Worm (Caenorhabditis elegans) whole organism, late embryonic: ENCODE measurements around the gene F42A9.3.

Experiments used
- C38D4.7 ChIP-seq: fragments of 200-800 bp; sonication (Bioruptor generic); optimal IDR thresholded peaks from 2 replicates; lab custom pipeline; 2018; ENCODE audit warnings: mild to moderate bottlenecking, missing genetic modification characterization, moderate library complexity, missing compliant biosample characterization
- F13H6.1 ChIP-seq: sonication (generic microtip); optimal IDR thresholded peaks from 2 replicates; lab custom pipeline; 2016; ENCODE audit warnings: missing genetic modification characterization, missing compliant biosample characterization
- K02D7.2 ChIP-seq: sonication (generic microtip); optimal IDR thresholded peaks from 2 replicates; lab custom pipeline; 2017; ENCODE audit warnings: mild to moderate bottlenecking, missing genetic modification characterization, missing compliant biosample characterization
- Y22D7AL.16 ChIP-seq: sonication (generic microtip); optimal IDR thresholded peaks from 2 replicates; lab custom pipeline; 2016; ENCODE audit warnings: missing genetic modification characterization, missing compliant biosample characterization
- ceh-2 ChIP-seq: sonication (generic microtip); optimal IDR thresholded peaks from 2 replicates; lab custom pipeline; 2016; ENCODE audit warnings: missing genotype, missing genetic modification characterization, missing compliant biosample characterization
- ceh-22 ChIP-seq: sonication (generic microtip); optimal IDR thresholded peaks from 2 replicates; lab custom pipeline; 2017; ENCODE audit warnings: missing biosample characterization, missing genetic modification characterization
- ceh-24 ChIP-seq: sonication (generic microtip); optimal IDR thresholded peaks from 2 replicates; lab custom pipeline; 2016; ENCODE audit warnings: mild to moderate bottlenecking, missing genetic modification characterization, missing compliant biosample characterization
- ceh-30 ChIP-seq: fragments of 150-350 bp; optimal IDR thresholded peaks from 2 replicates; lab custom pipeline; 2014; ENCODE audit warnings: missing biosample characterization, missing genetic modification characterization
- ceh-31 ChIP-seq: sonication (generic microtip); optimal IDR thresholded peaks from 2 replicates; lab custom pipeline; 2016; ENCODE audit warnings: missing genetic modification characterization, missing compliant biosample characterization
- ceh-45 ChIP-seq: fragments of 200-800 bp; sonication (Bioruptor generic); IDR thresholded peaks from 2 replicates; pipeline ENCODE4 v1.3.6; 2022; ENCODE audit warnings: missing genetic modification reagents, missing genetic modification characterization, missing compliant biosample characterization
- dve-1 ChIP-seq: sonication (generic microtip); optimal IDR thresholded peaks from 2 replicates; lab custom pipeline; 2017; ENCODE audit warnings: antibody characterized with exemption, mild to moderate bottlenecking, missing genetic modification characterization, missing compliant biosample characterization
- elt-4 ChIP-seq: sonication (generic microtip); optimal IDR thresholded peaks from 2 replicates; lab custom pipeline; 2016; ENCODE audit warnings: missing genetic modification characterization, missing compliant biosample characterization
- eyg-1 ChIP-seq: sonication (generic microtip); optimal IDR thresholded peaks from 2 replicates; lab custom pipeline; 2016; ENCODE audit warnings: missing genotype, missing genetic modification characterization, missing compliant biosample characterization
- fax-1 ChIP-seq: sonication (generic microtip); optimal IDR thresholded peaks from 2 replicates; lab custom pipeline; 2016; ENCODE audit warnings: missing genotype, missing genetic modification characterization, missing compliant biosample characterization
- fkh-10 ChIP-seq: fragments of 150-350 bp; optimal IDR thresholded peaks from 2 replicates; lab custom pipeline; 2014; ENCODE audit warnings: missing biosample characterization, missing genetic modification reagents, missing genetic modification characterization
- fkh-6 ChIP-seq: sonication (generic microtip); optimal IDR thresholded peaks from 2 replicates; lab custom pipeline; 2016; ENCODE audit warnings: missing genetic modification characterization, missing compliant biosample characterization
- gmeb-2 ChIP-seq: sonication (generic microtip); optimal IDR thresholded peaks from 2 replicates; lab custom pipeline; 2016; ENCODE audit warnings: missing genetic modification characterization, inconsistent platforms, missing compliant biosample characterization
- hlh-13 ChIP-seq: fragments of 200-800 bp; sonication (Bioruptor generic); optimal IDR thresholded peaks from 2 replicates; lab custom pipeline; 2018; ENCODE audit warnings: mild to moderate bottlenecking, missing genetic modification characterization, missing compliant biosample characterization
- hlh-30 ChIP-seq: sonication (generic microtip); optimal IDR thresholded peaks from 2 replicates; lab custom pipeline; 2017; ENCODE audit warnings: antibody characterized with exemption, missing genetic modification characterization, missing compliant biosample characterization; ENCODE audit not compliant: insufficient read depth
- hlh-6 ChIP-seq: sonication (generic microtip); optimal IDR thresholded peaks from 2 replicates; lab custom pipeline; 2016; ENCODE audit warnings: missing genotype, missing genetic modification characterization, missing compliant biosample characterization
- hlh-8 ChIP-seq: sonication (generic microtip); optimal IDR thresholded peaks from 2 replicates; lab custom pipeline; 2016; ENCODE audit warnings: missing genotype, missing genetic modification characterization, missing compliant biosample characterization
- nfya-1 ChIP-seq: sonication (generic microtip); optimal IDR thresholded peaks from 2 replicates; lab custom pipeline; 2017; ENCODE audit warnings: missing genetic modification characterization, mild to moderate bottlenecking, missing compliant biosample characterization, antibody characterized with exemption, moderate library complexity
- nhr-11 ChIP-seq: fragments of 150-350 bp; optimal IDR thresholded peaks from 2 replicates; lab custom pipeline; 2014; ENCODE audit warnings: missing biosample characterization, missing genetic modification characterization
- nhr-232 ChIP-seq: sonication (generic microtip); optimal IDR thresholded peaks from 2 replicates; lab custom pipeline; 2016; ENCODE audit warnings: missing genetic modification characterization, missing compliant biosample characterization
- npax-4 ChIP-seq: sonication (generic microtip); optimal IDR thresholded peaks from 2 replicates; lab custom pipeline; 2016; ENCODE audit warnings: missing genetic modification characterization, missing compliant biosample characterization
- odd-2 ChIP-seq: sonication (generic microtip); optimal IDR thresholded peaks from 2 replicates; lab custom pipeline; 2017; ENCODE audit warnings: antibody characterized with exemption, mild to moderate bottlenecking, missing genetic modification characterization, missing compliant biosample characterization
- pat-9 ChIP-seq: fragments of 200-800 bp; sonication (Bioruptor generic); optimal IDR thresholded peaks from 2 replicates; lab custom pipeline; 2018; ENCODE audit warnings: mild to moderate bottlenecking, missing genetic modification characterization, moderate library complexity, missing compliant biosample characterization
- pax-1 ChIP-seq: fragments of 150-350 bp; optimal IDR thresholded peaks from 2 replicates; lab custom pipeline; 2014; ENCODE audit warnings: missing biosample characterization, missing genetic modification characterization
- pha-2 ChIP-seq: sonication (generic microtip); optimal IDR thresholded peaks from 2 replicates; lab custom pipeline; 2017; ENCODE audit warnings: mild to moderate bottlenecking, missing genetic modification characterization, missing compliant biosample characterization
- ref-2 ChIP-seq: sonication (generic microtip); optimal IDR thresholded peaks from 2 replicates; lab custom pipeline; 2016; ENCODE audit warnings: missing genetic modification characterization, missing compliant biosample characterization
- rnt-1 ChIP-seq: sonication (generic microtip); optimal IDR thresholded peaks from 2 replicates; lab custom pipeline; 2016; ENCODE audit warnings: missing genetic modification characterization, missing compliant biosample characterization
- sdc-2 ChIP-seq: sonication (generic microtip); optimal IDR thresholded peaks from 2 replicates; lab custom pipeline; 2016; ENCODE audit warnings: missing genotype, missing genetic modification characterization, missing compliant biosample characterization
- sox-4 ChIP-seq: sonication (generic microtip); optimal IDR thresholded peaks from 2 replicates; lab custom pipeline; 2017; ENCODE audit warnings: mild to moderate bottlenecking, missing genetic modification characterization, inconsistent platforms, missing compliant biosample characterization
- ttx-3 ChIP-seq: sonication (generic microtip); optimal IDR thresholded peaks from 2 replicates; lab custom pipeline; 2016; ENCODE audit warnings: missing genetic modification reagents, missing genetic modification characterization, missing compliant biosample characterization
- unc-3 ChIP-seq, 2 experiments: fragments of 200-800 bp in 1 of 2; sonication (Bioruptor generic) in 1 of 2; sonication (generic microtip) in 1 of 2; conservative IDR thresholded peaks in 1 of 2; optimal IDR thresholded peaks in 1 of 2; 2 replicates each; pipeline versions ENCODE4 v1.3.6 to Lab custom; 2016 to 2022; ENCODE audit warnings: missing compliant biosample characterization in 2 of 2, missing genetic modification characterization in 2 of 2, missing genetic modification reagents in 1 of 2
- ztf-16 ChIP-seq: sonication (generic microtip); optimal IDR thresholded peaks from 2 replicates; lab custom pipeline; 2017; ENCODE audit warnings: missing genetic modification characterization, missing compliant biosample characterization

F42A9.3 gene

ce11 chrIV:8629609-8630052 lies 12.6 kb downstream of the F42A9.3 start (continued):
- TF ChIP-seq pat-9 (tag; lab: Kevin White, UChicago) (no peak), ceh-22 (no peak), ceh-31 (tag; lab: Kevin White, UChicago) (peak; percentile 68), ztf-16 (tag; lab: Kevin White, UChicago) (no peak), nhr-232 (no peak), hlh-13 (GFP tag; lab: Kevin White, UChicago) (no peak), pax-1 (tag; lab: Kevin White, UChicago) (no peak), hlh-30 (tag; lab: Kevin White, UChicago) (no peak), hlh-8 (no peak), ttx-3 (tag; lab: Kevin White, UChicago) (no peak), nhr-11 (no peak), pha-2 (tag; lab: Kevin White, UChicago) (no peak), ceh-24 (tag; lab: Kevin White, UChicago) (no peak), F13H6.1 (no peak), Y22D7AL.16 (tag; lab: Kevin White, UChicago) (no peak), fax-1 (no peak), ref-2 (tag; lab: Kevin White, UChicago) (no peak), rnt-1 (tag; lab: Kevin White, UChicago) (no peak)

- TF ChIP-seq sdc-2 (tag; lab: Kevin White, UChicago) = no peak
- no peak for TF ChIP-seq hlh-6 (tag; lab: Kevin White, UChicago)
- TF ChIP-seq npax-4 (tag; lab: Kevin White, UChicago) = no peak
- TF ChIP-seq F13H6.1 = no peak
- TF ChIP-seq ref-2 (tag; lab: Kevin White, UChicago) = no peak
- no peak for TF ChIP-seq unc-3 (GFP tag; conservative IDR thresholded peaks at IDR 0.05; lab: Robert Waterston, UW)
- no peak for TF ChIP-seq unc-3 (tag; optimal IDR thresholded peaks at IDR 0.05; lab: Kevin White, UChicago)
- no peak for TF ChIP-seq ztf-16 (tag; lab: Kevin White, UChicago)
- no peak for TF ChIP-seq Y22D7AL.16 (tag; lab: Kevin White, UChicago)
- TF ChIP-seq C38D4.7 (GFP tag; lab: Kevin White, UChicago) = no peak
- no peak for TF ChIP-seq eyg-1 (tag; lab: Kevin White, UChicago)
- TF ChIP-seq fkh-10 (GFP tag; lab: Kevin White, UChicago) = no peak
- TF ChIP-seq elt-4 (tag; lab: Kevin White, UChicago) = no peak
Measured at ce11 chrIV:8630243-8630642, 13.2 kb downstream of the F42A9.3 start.

ce11 chrIV:8631033-8631432 lies 14.0 kb downstream of the F42A9.3 start, which contains the start of gene dgk-4:
Gene dgk-4, plus strand, starts transcription at chrIV:8631333.
- TF ChIP-seq gmeb-2 (tag; lab: Kevin White, UChicago) = no peak
- no peak for TF ChIP-seq F13H6.1

ce11 chrIV:8638761-8639160 lies 21.7 kb downstream of the F42A9.3 start, which contains the start of gene F42A9.9:
Gene F42A9.9, minus strand, starts transcription at chrIV:8638861.
- TF ChIP-seq sox-4 (tag; lab: Kevin White, UChicago) = no peak
- TF ChIP-seq K02D7.2 = no peak
- TF ChIP-seq dve-1 (tag; lab: Kevin White, UChicago) = no peak
- no peak for TF ChIP-seq fkh-6
- no peak for TF ChIP-seq ceh-45 (GFP tag; lab: Robert Waterston, UW)
- no peak for TF ChIP-seq hlh-8
- no peak for TF ChIP-seq ceh-30 (tag; lab: Kevin White, UChicago)

- TF ChIP-seq F13H6.1 = no peak
- TF ChIP-seq eyg-1 (tag; lab: Kevin White, UChicago) = no peak
- TF ChIP-seq ceh-2 (tag; lab: Kevin White, UChicago) = no peak
- TF ChIP-seq odd-2 (tag; lab: Kevin White, UChicago) = no peak
- TF ChIP-seq ceh-24 (tag; lab: Kevin White, UChicago) = no peak
- no peak for TF ChIP-seq nfya-1 (tag; lab: Kevin White, UChicago)
- no peak for TF ChIP-seq hlh-6 (tag; lab: Kevin White, UChicago)
- TF ChIP-seq Y22D7AL.16 (tag; lab: Kevin White, UChicago) = no peak
Measured at ce11 chrIV:8644432-8644831, 27.4 kb downstream of the F42A9.3 start, which contains the start of gene C49C8.3. Gene C49C8.3, plus strand, starts transcription at chrIV:8644732.
